Worm (Caenorhabditis elegans) whole organism, L1 larva: ENCODE results near the gene pgap-1.
"Not testable (repeated sequence)": the region's sequence is repeated elsewhere in the genome, so short reads cannot be mapped to it uniquely, and the experiment has no call there.

Experiments used
- aly-2 ChIP-seq: fragments of 150-350 bp; optimal IDR thresholded peaks from 2 replicates; lab custom pipeline; 2014; ENCODE audit warnings: missing biosample characterization, missing genetic modification characterization
- ama-1 ChIP-seq: fragments of 150-350 bp; optimal IDR thresholded peaks from 2 replicates; lab custom pipeline; 2014
- ceh-63 ChIP-seq: fragments of 200-800 bp; sonication (Bioruptor generic); optimal IDR thresholded peaks from 2 replicates; lab custom pipeline; 2018; ENCODE audit warnings: mild to moderate bottlenecking, missing genetic modification characterization, missing compliant biosample characterization
- dpl-1 ChIP-seq, 3 experiments: fragments of 150-350 bp in 2 of 3; sonication (generic microtip) in 1 of 3; optimal IDR thresholded peaks; 2 replicates each; lab custom pipeline; 2014 to 2017; ENCODE audit warnings: missing biosample characterization in 3 of 3, missing genetic modification characterization in 3 of 3, missing genetic modification reagents in 3 of 3
- egl-27 ChIP-seq, 2 experiments: fragments of 150-350 bp in 1 of 2; sonication (generic microtip); optimal IDR thresholded peaks; 3 replicates each; lab custom pipeline; 2017 to 2018; ENCODE audit warnings: missing biosample characterization in 2 of 2, missing genetic modification characterization in 2 of 2, missing genetic modification reagents in 2 of 2
- nhr-11 ChIP-seq: fragments of 150-350 bp; optimal IDR thresholded peaks from 2 replicates; lab custom pipeline; 2014; ENCODE audit warnings: missing biosample characterization, missing genetic modification characterization
- nhr-20 ChIP-seq: sonication (generic microtip); optimal IDR thresholded peaks from 2 replicates; lab custom pipeline; 2016; ENCODE audit warnings: mild to moderate bottlenecking, missing genetic modification characterization, missing compliant biosample characterization
- pqm-1 ChIP-seq: sonication (generic microtip); optimal IDR thresholded peaks from 3 replicates; lab custom pipeline; 2017; ENCODE audit warnings: missing biosample characterization, missing genetic modification characterization
- unc-62 ChIP-seq: fragments of 150-350 bp; optimal IDR thresholded peaks from 2 replicates; lab custom pipeline; 2014; ENCODE audit warnings: missing biosample characterization, missing genetic modification reagents, missing genetic modification characterization
- vab-15 ChIP-seq: sonication (generic microtip); optimal IDR thresholded peaks from 2 replicates; lab custom pipeline; 2017; ENCODE audit warnings: missing genotype, mild to moderate bottlenecking, missing genetic modification characterization, missing compliant biosample characterization
- xbp-1 ChIP-seq: sonication (generic microtip); optimal IDR thresholded peaks from 2 replicates; lab custom pipeline; 2016; ENCODE audit warnings: missing genetic modification characterization, missing compliant biosample characterization

DNA sequence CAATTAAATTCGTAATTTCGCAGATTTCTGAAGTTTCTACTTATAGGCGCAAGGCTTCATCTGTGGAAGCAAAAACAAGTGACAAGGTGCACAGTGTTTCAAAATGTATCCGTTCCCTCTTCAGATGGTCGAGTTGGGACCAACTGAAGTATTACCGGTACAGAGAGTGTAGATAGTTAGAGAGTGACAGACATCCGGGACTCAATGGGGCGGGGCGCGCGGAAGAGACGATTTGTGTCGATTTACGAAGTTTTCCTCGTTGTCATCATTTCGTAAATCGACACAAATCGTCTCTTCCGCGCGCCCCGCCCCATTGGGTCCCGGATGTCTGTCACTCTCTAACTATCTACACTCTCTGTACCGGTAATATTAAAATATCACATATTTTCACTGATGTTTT, 44.4 kb downstream of the pgap-1 start, which contains the start of gene C03E10.3:
- not testable (repeated sequence) for TF ChIP-seq aly-2 (tag; lab: Kevin White, UChicago); dpl-1 (GFP tag; optimal IDR thresholded peaks at IDR 0.05; lab: Kevin White, UChicago); vab-15 (tag; lab: Kevin White, UChicago); nhr-11 (tag; lab: Kevin White, UChicago); ama-1; xbp-1 (tag; lab: Kevin White, UChicago); egl-27 (tag; optimal IDR thresholded peaks at IDR 0.05; lab: Kevin White, UChicago); pqm-1; unc-62 (GFP tag; lab: Kevin White, UChicago); ceh-63 (GFP tag; lab: Kevin White, UChicago); nhr-20 (tag; lab: Kevin White, UChicago)
